Fruit fly (Drosophila melanogaster): ENCODE measurements around the gene Gs1.

Gs1 gene

dm6 chr2L:128977-129941, 2.6 kb upstream of the Gs1 start:
- TF ChIP-seq CG17801 (GFP tag; optimal IDR thresholded peaks at IDR 0.05; ENCODE audit: partially characterized antibody): peak; percentile 91

dm6 chr2L:130691-131090, 1.2 kb upstream of the Gs1 start, which contains the start of gene CG3164:
CG3164 (minus strand) TSS chr2L:130791.
- no peak for TF ChIP-seq CG17801 (GFP tag; optimal IDR thresholded peaks at IDR 0.05; ENCODE audit: partially characterized antibody)

- no peak for TF ChIP-seq CG17801 (GFP tag; optimal IDR thresholded peaks at IDR 0.05; ENCODE audit: partially characterized antibody)
These were observed 2.9 kb downstream of the Gs1 start for dm6 chr2L:134563-135382.

- TF ChIP-seq CG17801 (GFP tag; optimal IDR thresholded peaks at IDR 0.05; ENCODE audit: partially characterized antibody): no peak
These were observed 3.7 kb downstream of the Gs1 start for dm6 chr2L:135383-136130.

- TF ChIP-seq CG17801 (GFP tag; optimal IDR thresholded peaks at IDR 0.05; ENCODE audit: partially characterized antibody): no peak
These were observed 4.2 kb downstream of the Gs1 start for dm6 chr2L:136131-136426.

dm6 chr2L:136747-137709, 5.2 kb downstream of the Gs1 start:
- no peak for TF ChIP-seq CG17801 (GFP tag; optimal IDR thresholded peaks at IDR 0.05; ENCODE audit: partially characterized antibody)

- no peak for TF ChIP-seq CG17801 (GFP tag; optimal IDR thresholded peaks at IDR 0.05; ENCODE audit: partially characterized antibody)
These were observed 6.2 kb downstream of the Gs1 start for dm6 chr2L:138063-138462.

- TF ChIP-seq CG17801 (GFP tag; optimal IDR thresholded peaks at IDR 0.05; ENCODE audit: partially characterized antibody): no peak
These were observed 7.7 kb downstream of the Gs1 start for dm6 chr2L:139610-140009.

dm6 chr2L:140849-141248, 9.0 kb downstream of the Gs1 start, which contains the start of the genes CG31975 and ovm:
CG31975 (minus strand) TSS chr2L:140992.
ovm (minus strand) TSS chr2L:140992.
- TF ChIP-seq CG17801 (GFP tag; optimal IDR thresholded peaks at IDR 0.05; ENCODE audit: partially characterized antibody): no peak

- TF ChIP-seq CG17801 (GFP tag; optimal IDR thresholded peaks at IDR 0.05; ENCODE audit: partially characterized antibody): no peak
These were observed 11.2 kb downstream of the Gs1 start, which contains the start of the genes CG31974 and CG11454 for dm6 chr2L:143088-143487. CG31974 (minus strand) TSS chr2L:143091. CG11454 (plus strand) TSS chr2L:143323.

- no peak for TF ChIP-seq CG17801 (GFP tag; optimal IDR thresholded peaks at IDR 0.05; ENCODE audit: partially characterized antibody)
These were observed 14.6 kb downstream of the Gs1 start for dm6 chr2L:146503-146902.

- no peak for TF ChIP-seq CG17801 (GFP tag; optimal IDR thresholded peaks at IDR 0.05; ENCODE audit: partially characterized antibody)
These were observed 21.3 kb downstream of the Gs1 start, which contains the start of gene CG42399 for dm6 chr2L:153142-153541. CG42399 (minus strand) TSS chr2L:153300.

- TF ChIP-seq CG17801 (GFP tag; optimal IDR thresholded peaks at IDR 0.05; ENCODE audit: partially characterized antibody): no peak
These were observed 23.4 kb downstream of the Gs1 start, which contains the start of gene Pus10 for dm6 chr2L:155215-155712. Pus10 (minus strand) TSS chr2L:155305.

All from ovary, adult (tissue).